Worm (Caenorhabditis elegans) whole organism, mixed stage, embryonic: ENCODE measurements around the gene Y38H6C.18.

Source experiments
- blmp-1 ChIP-seq: fragments of 150-350 bp; optimal IDR thresholded peaks from 2 replicates; lab custom pipeline; 2014; ENCODE audit warnings: missing biosample characterization, missing genetic modification characterization
- ces-1 ChIP-seq: fragments of 150-350 bp; optimal IDR thresholded peaks from 2 replicates; lab custom pipeline; 2014; ENCODE audit warnings: missing biosample characterization, missing genetic modification reagents, missing genetic modification characterization
- ham-2 ChIP-seq: fragments of 200-800 bp; sonication (Bioruptor generic); optimal IDR thresholded peaks from 2 replicates; lab custom pipeline; 2018; ENCODE audit warnings: mild to moderate bottlenecking, missing genetic modification characterization, missing compliant biosample characterization
- lin-13 ChIP-seq: fragments of 150-350 bp; optimal IDR thresholded peaks from 2 replicates; lab custom pipeline; 2014; ENCODE audit warnings: missing biosample characterization, missing genetic modification characterization
- lsy-2 ChIP-seq: fragments of 150-350 bp; optimal IDR thresholded peaks from 2 replicates; lab custom pipeline; 2014; ENCODE audit warnings: missing biosample characterization, missing genetic modification characterization
- nhr-12 ChIP-seq: fragments of 150-350 bp; optimal IDR thresholded peaks from 2 replicates; lab custom pipeline; 2014; ENCODE audit warnings: missing biosample characterization, missing genetic modification characterization
- nhr-2 ChIP-seq: fragments of 150-350 bp; optimal IDR thresholded peaks from 2 replicates; lab custom pipeline; 2014; ENCODE audit warnings: missing biosample characterization, missing genetic modification characterization
- nhr-28 ChIP-seq: fragments of 150-350 bp; optimal IDR thresholded peaks from 2 replicates; lab custom pipeline; 2014; ENCODE audit warnings: missing biosample characterization, missing genetic modification characterization
- nhr-76 ChIP-seq: sonication (generic microtip); optimal IDR thresholded peaks from 2 replicates; lab custom pipeline; 2017; ENCODE audit warnings: missing biosample characterization, missing genetic modification characterization
- pha-4 ChIP-seq: fragments of 150-350 bp; optimal IDR thresholded peaks from 2 replicates; lab custom pipeline; 2018; ENCODE audit warnings: missing biosample characterization, missing genetic modification reagents, missing genetic modification characterization
- snpc-4 ChIP-seq: fragments of 150-350 bp; optimal IDR thresholded peaks from 2 replicates; lab custom pipeline; 2014; ENCODE audit warnings: missing biosample characterization, missing genetic modification characterization
- unc-39 ChIP-seq: fragments of 150-350 bp; optimal IDR thresholded peaks from 2 replicates; lab custom pipeline; 2014; ENCODE audit warnings: missing biosample characterization, missing genetic modification characterization
- unc-62 ChIP-seq: fragments of 150-350 bp; optimal IDR thresholded peaks from 2 replicates; lab custom pipeline; 2014; ENCODE audit warnings: missing biosample characterization, missing genetic modification reagents, missing genetic modification characterization
- ztf-11 ChIP-seq: fragments of 150-350 bp; optimal IDR thresholded peaks from 2 replicates; lab custom pipeline; 2014; ENCODE audit warnings: missing biosample characterization, missing genetic modification characterization

- TF ChIP-seq ztf-11 (tag; lab: Kevin White, UChicago) (no peak), nhr-28 (tag; lab: Kevin White, UChicago) (no peak), lin-13 (tag; lab: Kevin White, UChicago) (no peak), pha-4 (no peak), unc-62 (GFP tag; lab: Kevin White, UChicago) (no peak), blmp-1 (no peak), unc-39 (tag; lab: Kevin White, UChicago) (no peak), lsy-2 (tag; lab: Kevin White, UChicago) (no peak), snpc-4 (tag; lab: Kevin White, UChicago) (no peak), nhr-2 (no peak), nhr-76 (tag; lab: Kevin White, UChicago) (no peak), nhr-12 (tag; lab: Kevin White, UChicago) (no peak), ham-2 (GFP tag; lab: Kevin White, UChicago) (no peak), ces-1 (GFP tag; lab: Kevin White, UChicago) (no peak)
These were observed 32.5 kb downstream of the Y38H6C.18 start for ce11 chrV:20514483-20514882.
